Fruit fly (Drosophila melanogaster) whole organism, wandering third instar larva: ENCODE results near the gene CG42307.

Experiments used
- Abd-B ChIP-seq: fragments of >200 bp; optimal IDR thresholded peaks from 2 replicates; lab custom pipeline; 2017; ENCODE audit warnings: missing biosample characterization, missing genetic modification characterization
- CG32264 ChIP-seq: fragments of 200-800 bp; sonication (Bioruptor generic); optimal IDR thresholded peaks from 2 replicates; lab custom pipeline; 2016; ENCODE audit warnings: missing biosample characterization, missing genetic modification characterization
- CG9705 ChIP-seq: fragments of 200-800 bp; sonication (Bioruptor generic); optimal IDR thresholded peaks from 2 replicates; lab custom pipeline; 2018; ENCODE audit warnings: missing biosample characterization, mild to moderate bottlenecking, missing genetic modification characterization
- CrebA ChIP-seq: fragments of 200-800 bp; sonication (Bioruptor generic); optimal IDR thresholded peaks from 2 replicates; lab custom pipeline; 2016; ENCODE audit warnings: missing biosample characterization, mild to moderate bottlenecking, missing genetic modification characterization, borderline replicate concordance
- Dfd ChIP-seq: fragments of >200 bp; optimal IDR thresholded peaks from 2 replicates; lab custom pipeline; 2017; ENCODE audit warnings: missing biosample characterization, missing genetic modification characterization
- GATAd ChIP-seq: sonication (Bioruptor generic); optimal IDR thresholded peaks from 2 replicates; lab custom pipeline; 2016; ENCODE audit warnings: missing biosample characterization, missing genetic modification characterization
- HLH106 ChIP-seq: fragments of 200-800 bp; optimal IDR thresholded peaks from 3 replicates; lab custom pipeline; 2019; ENCODE audit warnings: missing biosample characterization, mild to moderate bottlenecking, missing genetic modification characterization, moderate library complexity
- Hnf4 ChIP-seq: fragments of 200-800 bp; sonication (Bioruptor generic); optimal IDR thresholded peaks from 2 replicates; lab custom pipeline; 2016; ENCODE audit warnings: missing biosample characterization, mild to moderate bottlenecking, missing genetic modification characterization
- Hr78 ChIP-seq: fragments of >200 bp; optimal IDR thresholded peaks from 2 replicates; lab custom pipeline; 2017; ENCODE audit warnings: missing biosample characterization, missing genetic modification characterization
- Hr83 ChIP-seq: fragments of 200-300 bp; sonication (Bioruptor generic); optimal IDR thresholded peaks from 2 replicates; lab custom pipeline; 2016; ENCODE audit warnings: missing biosample characterization, mild to moderate bottlenecking, missing genetic modification characterization, moderate library complexity; ENCODE audit not compliant: poor library complexity, severe bottlenecking
- Jra ChIP-seq: sonication (Bioruptor generic); optimal IDR thresholded peaks from 2 replicates; lab custom pipeline; 2016; ENCODE audit warnings: missing biosample characterization, missing genetic modification characterization
- Myc ChIP-seq: fragments of >200 bp; optimal IDR thresholded peaks from 2 replicates; lab custom pipeline; 2017
- N ChIP-seq: fragments of >200 bp; optimal IDR thresholded peaks from 2 replicates; lab custom pipeline; 2018; ENCODE audit warnings: missing biosample characterization, missing external identifiers, missing genetic modification characterization
- OdsH ChIP-seq: fragments of 200-800 bp; sonication (Bioruptor generic); optimal IDR thresholded peaks from 2 replicates; lab custom pipeline; 2016; ENCODE audit warnings: missing biosample characterization, mild to moderate bottlenecking, missing genetic modification characterization
- Rel ChIP-seq, 2 experiments: fragments of 200-800 bp; sonication (Bioruptor generic) in 1 of 2; optimal IDR thresholded peaks; 2 replicates in 1 of 2; 3 replicates in 1 of 2; lab custom pipeline; 2016 to 2019; ENCODE audit warnings: mild to moderate bottlenecking in 2 of 2, missing biosample characterization in 2 of 2, missing genetic modification characterization in 2 of 2, moderate library complexity in 1 of 2
- Sp1 ChIP-seq: fragments of 200-800 bp; sonication (Bioruptor generic); optimal IDR thresholded peaks from 3 replicates; lab custom pipeline; 2019; ENCODE audit warnings: missing biosample characterization, mild to moderate bottlenecking, missing genetic modification characterization, moderate library complexity
- Vsx2 ChIP-seq: fragments of 200-300, 225-300 bp; sonication (Bioruptor generic); optimal IDR thresholded peaks from 2 replicates; lab custom pipeline; 2018; ENCODE audit warnings: missing biosample characterization, missing genetic modification characterization; ENCODE audit not compliant: partially characterized antibody
- br ChIP-seq: fragments of 200-800 bp; sonication (Bioruptor generic); optimal IDR thresholded peaks from 2 replicates; lab custom pipeline; 2016; ENCODE audit warnings: missing biosample characterization, missing genetic modification characterization
- brk ChIP-seq: fragments of 200-800 bp; sonication (Bioruptor generic); optimal IDR thresholded peaks from 2 replicates; lab custom pipeline; 2016; ENCODE audit warnings: missing biosample characterization, mild to moderate bottlenecking, missing genetic modification characterization
- dl ChIP-seq, 2 experiments: fragments of 175-275, 200-275 bp in 1 of 2; fragments of 200-275 bp in 1 of 2; sonication (Bioruptor generic); optimal IDR thresholded peaks; lab custom pipeline; 2018; ENCODE audit warnings: mild to moderate bottlenecking in 2 of 2, missing biosample characterization in 2 of 2, missing genetic modification characterization in 2 of 2, moderate library complexity in 2 of 2; ENCODE audit not compliant: partially characterized antibody in 2 of 2, insufficient read depth in 1 of 2
- dsf ChIP-seq: sonication (Bioruptor generic); optimal IDR thresholded peaks from 2 replicates; lab custom pipeline; 2016; ENCODE audit warnings: missing biosample characterization, missing genetic modification characterization, borderline replicate concordance
- ey ChIP-seq: fragments of 200-800 bp; sonication (Bioruptor generic); optimal IDR thresholded peaks from 2 replicates; lab custom pipeline; 2016; ENCODE audit warnings: missing biosample characterization, missing genetic modification characterization
- foxo ChIP-seq, 2 experiments: fragments of 200-800 bp; sonication (Bioruptor generic); optimal IDR thresholded peaks; 2 replicates in 1 of 2; 3 replicates in 1 of 2; lab custom pipeline; 2016 to 2017; ENCODE audit warnings: missing biosample characterization in 2 of 2, missing genetic modification characterization in 2 of 2
- fru ChIP-seq: fragments of 200-800 bp; sonication (Bioruptor generic); optimal IDR thresholded peaks from 3 replicates; lab custom pipeline; 2016; ENCODE audit warnings: missing biosample characterization, mild to moderate bottlenecking, missing genetic modification characterization
- h ChIP-seq: fragments of 200-800 bp; sonication (Bioruptor generic); optimal IDR thresholded peaks from 3 replicates; lab custom pipeline; 2016; ENCODE audit warnings: missing biosample characterization, mild to moderate bottlenecking, missing genetic modification characterization
- jim ChIP-seq: fragments of 175-275, 200-325 bp; sonication (Bioruptor generic); optimal IDR thresholded peaks from 2 replicates; lab custom pipeline; 2016; ENCODE audit warnings: missing biosample characterization, mild to moderate bottlenecking, missing genetic modification characterization
- lola ChIP-seq: fragments of >200 bp; optimal IDR thresholded peaks from 2 replicates; lab custom pipeline; 2017; ENCODE audit warnings: missing biosample characterization, missing genetic modification characterization
- pan ChIP-seq: fragments of >200 bp; optimal IDR thresholded peaks from 2 replicates; lab custom pipeline; 2017
- psq ChIP-seq: fragments of 200-800 bp; sonication (Bioruptor generic); optimal IDR thresholded peaks from 3 replicates; lab custom pipeline; 2017; ENCODE audit warnings: missing biosample characterization, mild to moderate bottlenecking, missing genetic modification characterization, moderate library complexity
- rgr ChIP-seq: fragments of 200-800 bp; sonication (Bioruptor generic); optimal IDR thresholded peaks from 3 replicates; lab custom pipeline; 2016; ENCODE audit warnings: missing biosample characterization, mild to moderate bottlenecking, missing genetic modification characterization
- sage ChIP-seq: fragments of 200-800 bp; sonication (Bioruptor generic); optimal IDR thresholded peaks from 2 replicates; lab custom pipeline; 2016; ENCODE audit warnings: missing biosample characterization, mild to moderate bottlenecking, missing genetic modification characterization
- sv ChIP-seq: fragments of 200-800 bp; sonication (Bioruptor generic); optimal IDR thresholded peaks from 3 replicates; lab custom pipeline; 2016; ENCODE audit warnings: missing biosample characterization, missing genetic modification characterization
- tai ChIP-seq: sonication (Bioruptor generic); optimal IDR thresholded peaks from 2 replicates; lab custom pipeline; 2016; ENCODE audit warnings: missing biosample characterization, missing genetic modification characterization
- usp ChIP-seq: fragments of >200 bp; optimal IDR thresholded peaks from 2 replicates; lab custom pipeline; 2017; ENCODE audit warnings: missing biosample characterization, missing genetic modification characterization
- woc ChIP-seq: sonication (Bioruptor generic); optimal IDR thresholded peaks from 2 replicates; lab custom pipeline; 2016; ENCODE audit warnings: missing biosample characterization, mild to moderate bottlenecking, missing genetic modification characterization

Gene CG42307

DNA sequence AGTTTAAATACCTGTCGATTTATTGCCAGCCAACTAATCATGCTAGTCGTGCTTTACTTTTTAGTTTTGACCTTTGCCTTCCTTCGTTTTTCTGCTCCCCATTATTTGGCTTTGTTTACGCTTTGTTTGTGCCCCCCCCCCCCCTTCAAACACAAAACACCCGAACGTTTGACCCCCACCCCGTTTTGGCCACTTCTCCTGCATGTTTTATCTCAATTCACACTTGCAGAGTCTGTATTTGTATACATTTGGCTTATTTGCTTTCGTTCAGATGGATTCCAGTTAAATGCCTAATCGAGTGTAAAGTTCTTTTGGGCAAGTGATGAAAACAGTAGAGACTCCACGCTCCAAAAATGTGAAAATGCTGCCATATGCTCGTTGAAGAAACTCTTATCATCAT, 20.4 kb downstream of the CG42307 start:
- TF ChIP-seq sage (GFP tag; lab: Kevin White, UChicago) (no peak), dsf (GFP tag; lab: Kevin White, UChicago) (no peak), Sp1 (no peak), tai (GFP tag; lab: Kevin White, UChicago) (no peak), Hr83 (no peak), foxo (GFP tag; optimal IDR thresholded peaks at IDR 0.05; lab: Kevin White, UChicago) (no peak), CG9705 (no peak), jim (GFP tag; lab: Kevin White, UChicago) (no peak), brk (GFP tag; lab: Kevin White, UChicago) (no peak), Hnf4 (GFP tag; lab: Kevin White, UChicago) (no peak), dl (GFP tag; optimal IDR thresholded peaks at IDR 0.05; lab: Kevin White, UChicago; ENCODE audit: insufficient read depth in 1 of 2, partially characterized antibody in 2 of 2) (no peak), sv (GFP tag; lab: Kevin White, UChicago) (no peak), Rel (GFP tag; optimal IDR thresholded peaks at IDR 0.05; lab: Kevin White, UChicago) (no peak), Rel (tag; optimal IDR thresholded peaks at IDR 0.05; lab: Kevin White, UChicago) (no peak), HLH106 (tag; lab: Kevin White, UChicago) (no peak), N (GFP tag; lab: Kevin White, UChicago) (no peak), Hr78 (GFP tag; lab: Kevin White, UChicago) (no peak), Abd-B (GFP tag; lab: Kevin White, UChicago) (no peak), usp (GFP tag; lab: Kevin White, UChicago) (no peak), fru (GFP tag; lab: Kevin White, UChicago) (no peak)

DNA sequence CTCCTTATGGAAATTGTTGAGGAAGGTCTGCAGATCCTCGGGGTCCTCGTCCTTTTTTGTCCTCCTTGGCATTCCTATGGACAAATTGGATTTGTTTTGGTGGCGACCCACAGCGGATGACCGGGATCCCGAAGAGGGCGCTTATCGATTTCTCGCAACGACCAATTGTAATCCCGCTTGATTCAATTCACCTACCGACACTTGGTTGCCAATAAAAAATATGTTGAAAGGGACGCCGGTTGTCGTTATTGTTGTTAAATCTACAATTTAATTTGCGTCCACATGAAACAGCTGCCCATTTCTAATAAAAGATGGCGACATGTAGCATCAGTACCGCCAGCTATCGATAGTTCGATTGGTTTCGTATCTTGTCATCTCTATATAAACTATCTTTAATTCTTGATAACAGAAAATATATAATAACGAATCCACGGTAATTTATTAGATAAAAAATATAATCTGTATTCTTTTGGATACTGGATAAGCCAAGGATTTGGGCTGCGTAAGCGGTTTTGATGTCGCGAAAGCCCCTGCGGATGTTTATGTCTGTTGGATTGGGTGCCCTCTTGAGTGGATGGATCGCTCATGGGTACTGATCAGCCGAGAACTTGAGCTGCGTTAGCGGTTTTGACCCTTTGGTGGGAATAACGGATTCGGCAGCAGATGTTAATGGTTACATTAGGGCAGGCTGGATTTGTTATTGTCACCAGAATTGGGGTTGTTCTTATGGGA, 27.6 kb downstream of the CG42307 start, which contains the start of gene CTCF:
Gene CTCF, minus strand, starts transcription at position 328 of the 732 bp plus-strand sequence.
- TF ChIP-seq GATAd (GFP tag; lab: Kevin White, UChicago) = no peak
- no peak for TF ChIP-seq fru (GFP tag; lab: Kevin White, UChicago)
- peak; percentile 21 for TF ChIP-seq psq (GFP tag; lab: Kevin White, UChicago)
- TF ChIP-seq CG32264 (GFP tag; lab: Kevin White, UChicago) = no peak
- peak; percentile 16 for TF ChIP-seq Sp1
- TF ChIP-seq Jra (GFP tag; lab: Kevin White, UChicago) = peak; percentile 14
- peak in 1 of 2 experiments; percentile 46 for TF ChIP-seq foxo (GFP tag; optimal IDR thresholded peaks at IDR 0.05; lab: Kevin White, UChicago)
- no peak for TF ChIP-seq Vsx2 (GFP tag; lab: Kevin White, UChicago)
- TF ChIP-seq CG9705 = no peak
- no peak for TF ChIP-seq Abd-B (GFP tag; lab: Kevin White, UChicago)
- TF ChIP-seq Hnf4 (GFP tag; lab: Kevin White, UChicago) = no peak
- TF ChIP-seq h (GFP tag; lab: Kevin White, UChicago) = peak; percentile 56
- no peak for TF ChIP-seq pan (lab: Kevin White, UChicago)
- TF ChIP-seq br = peak; percentile 44
- no peak for TF ChIP-seq Dfd
- no peak for TF ChIP-seq dsf (GFP tag; lab: Kevin White, UChicago)
- no peak for TF ChIP-seq Rel (GFP tag; optimal IDR thresholded peaks at IDR 0.05; lab: Kevin White, UChicago)
- peak; percentile 15 for TF ChIP-seq Rel (tag; optimal IDR thresholded peaks at IDR 0.05; lab: Kevin White, UChicago)
- TF ChIP-seq Hr83 = no peak
- no peak for TF ChIP-seq sv (GFP tag; lab: Kevin White, UChicago)
- TF ChIP-seq HLH106 (tag; lab: Kevin White, UChicago) = peak; percentile 56
- no peak for TF ChIP-seq brk (GFP tag; lab: Kevin White, UChicago)
- TF ChIP-seq Myc = peak; percentile 80
- no peak for TF ChIP-seq tai (GFP tag; lab: Kevin White, UChicago)
- TF ChIP-seq ey = peak; percentile 30
- no peak for TF ChIP-seq N (GFP tag; lab: Kevin White, UChicago)
- peak; percentile 50 for TF ChIP-seq rgr
- no peak for TF ChIP-seq woc (GFP tag; lab: Kevin White, UChicago)
- no peak for TF ChIP-seq sage (GFP tag; lab: Kevin White, UChicago)
- no peak for TF ChIP-seq CrebA (GFP tag; lab: Kevin White, UChicago)
- peak; percentile 37 for TF ChIP-seq OdsH (GFP tag; lab: Kevin White, UChicago)
- TF ChIP-seq lola = no peak
